Fruit fly (Drosophila melanogaster) whole organism, prepupa: ENCODE results near the gene MME1.

Source experiments
- Blimp-1 ChIP-seq: fragments of 200-800 bp; sonication (Bioruptor generic); optimal IDR thresholded peaks from 3 replicates; lab custom pipeline; 2017; ENCODE audit warnings: missing biosample characterization, missing genetic modification characterization, mild to moderate bottlenecking, moderate library complexity, missing genetic modification reagents
- CG10631 ChIP-seq: fragments of 200-800 bp; sonication (Bioruptor generic); optimal IDR thresholded peaks from 2 replicates; lab custom pipeline; 2016; ENCODE audit warnings: missing biosample characterization, missing genetic modification characterization
- CG10669 ChIP-seq: fragments of 200-800 bp; sonication (Bioruptor generic); optimal IDR thresholded peaks from 3 replicates; lab custom pipeline; 2018; ENCODE audit warnings: missing biosample characterization, mild to moderate bottlenecking, missing genetic modification characterization, moderate library complexity
- CG11294 ChIP-seq: fragments of 200-800 bp; sonication (Bioruptor generic); IDR thresholded peaks from 2 replicates; pipeline ENCODE4 v1.3.6; 2022; ENCODE audit warnings: missing biosample characterization, missing genetic modification characterization
- CG11762 ChIP-seq: fragments of 200-800 bp; sonication (Bioruptor generic); optimal IDR thresholded peaks from 3 replicates; lab custom pipeline; 2016; ENCODE audit warnings: missing biosample characterization, missing genetic modification characterization; ENCODE audit not compliant: insufficient read depth
- CG11902 ChIP-seq: fragments of 200-800 bp; sonication (Bioruptor generic); optimal IDR thresholded peaks from 3 replicates; lab custom pipeline; 2016; ENCODE audit warnings: missing biosample characterization, missing genetic modification characterization
- CG15336 ChIP-seq: fragments of 200-800 bp; sonication (Bioruptor generic); IDR thresholded peaks from 2 replicates; pipeline ENCODE4 v1.3.6; 2022; ENCODE audit warnings: missing biosample characterization, missing genetic modification characterization
- CG1621 ChIP-seq: fragments of 200-800 bp; sonication (Bioruptor generic); optimal IDR thresholded peaks from 3 replicates; lab custom pipeline; 2018; ENCODE audit warnings: missing biosample characterization, mild to moderate bottlenecking, missing genetic modification characterization
- CG16779 ChIP-seq: fragments of 200-800 bp; sonication (Bioruptor generic); optimal IDR thresholded peaks from 3 replicates; lab custom pipeline; 2017; ENCODE audit warnings: missing biosample characterization, mild to moderate bottlenecking, missing genetic modification characterization
- CG3032 ChIP-seq: fragments of 200-800 bp; optimal IDR thresholded peaks from 2 replicates; lab custom pipeline; 2019; ENCODE audit warnings: missing biosample characterization, mild to moderate bottlenecking, missing genetic modification characterization, moderate library complexity
- CG32006 ChIP-seq: fragments of 200-800 bp; sonication (Bioruptor generic); optimal IDR thresholded peaks from 3 replicates; lab custom pipeline; 2017; ENCODE audit warnings: missing biosample characterization, mild to moderate bottlenecking, missing genetic modification characterization
- CG34406 ChIP-seq: fragments of 200-800 bp; sonication (Bioruptor generic); optimal IDR thresholded peaks from 3 replicates; lab custom pipeline; 2016; ENCODE audit warnings: missing biosample characterization, missing genetic modification characterization
- CG3919 ChIP-seq: fragments of 200-800 bp; sonication (Bioruptor generic); optimal IDR thresholded peaks from 3 replicates; lab custom pipeline; 2016; ENCODE audit warnings: missing biosample characterization, missing genetic modification characterization
- CG4318 ChIP-seq: fragments of 200-800 bp; sonication (Bioruptor generic); optimal IDR thresholded peaks from 3 replicates; lab custom pipeline; 2017; ENCODE audit warnings: missing biosample characterization, mild to moderate bottlenecking, missing genetic modification characterization
- CG6163 ChIP-seq: fragments of 200-800 bp; sonication (Bioruptor generic); IDR thresholded peaks from 3 replicates; pipeline ENCODE4 v1.3.6; 2022; ENCODE audit warnings: missing biosample characterization, missing genetic modification characterization
- CG6792 ChIP-seq: fragments of 200-800 bp; sonication (Bioruptor generic); optimal IDR thresholded peaks from 3 replicates; lab custom pipeline; 2016; ENCODE audit warnings: missing biosample characterization, missing genetic modification characterization
- CG6808 ChIP-seq: fragments of 200-800 bp; sonication (Bioruptor generic); optimal IDR thresholded peaks from 3 replicates; lab custom pipeline; 2017; ENCODE audit warnings: missing biosample characterization, missing genetic modification characterization, mild to moderate bottlenecking, moderate library complexity, missing genetic modification reagents
- CG6854 ChIP-seq: fragments of 200-800 bp; sonication (Bioruptor generic); optimal IDR thresholded peaks from 2 replicates; lab custom pipeline; 2017; ENCODE audit warnings: missing biosample characterization, mild to moderate bottlenecking, missing genetic modification characterization
- CG8119 ChIP-seq: fragments of 200-800 bp; sonication (Bioruptor generic); IDR thresholded peaks from 3 replicates; pipeline ENCODE4 v1.3.6; 2022; ENCODE audit warnings: missing biosample characterization, missing genetic modification characterization
- CG8319 ChIP-seq: fragments of 200-800 bp; sonication (Bioruptor generic); optimal IDR thresholded peaks from 3 replicates; lab custom pipeline; 2016; ENCODE audit warnings: missing biosample characterization, missing genetic modification characterization
- CG8632 ChIP-seq: fragments of 200-800 bp; sonication (Bioruptor generic); optimal IDR thresholded peaks from 3 replicates; lab custom pipeline; 2016; ENCODE audit warnings: missing biosample characterization, missing genetic modification characterization
- CG9139 ChIP-seq: fragments of 200-800 bp; sonication (Bioruptor generic); optimal IDR thresholded peaks from 3 replicates; lab custom pipeline; 2017; ENCODE audit warnings: missing biosample characterization, mild to moderate bottlenecking, missing genetic modification characterization
- Eip75B ChIP-seq: fragments of 200-800 bp; sonication (Bioruptor generic); optimal IDR thresholded peaks from 3 replicates; lab custom pipeline; 2016; ENCODE audit warnings: missing biosample characterization, missing genetic modification characterization
- Eip78C ChIP-seq: fragments of 200-800 bp; sonication (Bioruptor generic); peaks from one replicate; lab custom pipeline; 2016; ENCODE audit warnings: missing biosample characterization, missing genetic modification characterization
- Eip93F ChIP-seq: fragments of 200-800 bp; sonication (Bioruptor generic); optimal IDR thresholded peaks from 2 replicates; lab custom pipeline; 2016; ENCODE audit warnings: missing biosample characterization, mild to moderate bottlenecking, missing genetic modification characterization
- Ets21C ChIP-seq: fragments of 200-800 bp; sonication (Bioruptor generic); optimal IDR thresholded peaks from 3 replicates; lab custom pipeline; 2016; ENCODE audit warnings: missing biosample characterization, missing genetic modification characterization
- Ets96B ChIP-seq: fragments of 200-800 bp; optimal IDR thresholded peaks from 2 replicates; lab custom pipeline; 2019; ENCODE audit warnings: missing biosample characterization, mild to moderate bottlenecking, missing genetic modification characterization, moderate library complexity
- Gug ChIP-seq: fragments of 200-800 bp; sonication (Bioruptor generic); IDR thresholded peaks from 2 replicates; pipeline ENCODE4 v1.3.6; 2022; ENCODE audit warnings: missing biosample characterization, missing genetic modification characterization
- Hr38 ChIP-seq: sonication (Bioruptor generic); optimal IDR thresholded peaks from 2 replicates; lab custom pipeline; 2016; ENCODE audit warnings: missing biosample characterization, missing genetic modification characterization
- Hr39 ChIP-seq: fragments of 200-800 bp; sonication (Bioruptor generic); optimal IDR thresholded peaks from 2 replicates; lab custom pipeline; 2016; ENCODE audit warnings: missing biosample characterization, missing genetic modification characterization
- Lpt ChIP-seq: fragments of 200-800 bp; sonication (Bioruptor generic); optimal IDR thresholded peaks from 3 replicates; lab custom pipeline; 2016; ENCODE audit warnings: missing biosample characterization, missing genetic modification characterization
- OdsH ChIP-seq: fragments of 200-800 bp; sonication (Bioruptor generic); optimal IDR thresholded peaks from 3 replicates; lab custom pipeline; 2016; ENCODE audit warnings: missing biosample characterization, missing genetic modification characterization
- Sox102F ChIP-seq: fragments of 200-800 bp; sonication (Bioruptor generic); optimal IDR thresholded peaks from 2 replicates; lab custom pipeline; 2016; ENCODE audit warnings: missing biosample characterization, mild to moderate bottlenecking, missing genetic modification characterization
- Sox14 ChIP-seq: fragments of 200-800 bp; sonication (Bioruptor generic); optimal IDR thresholded peaks from 3 replicates; lab custom pipeline; 2016; ENCODE audit warnings: missing biosample characterization, missing genetic modification characterization
- Sox15 ChIP-seq: fragments of 200-800 bp; sonication (Bioruptor generic); optimal IDR thresholded peaks from 3 replicates; lab custom pipeline; 2016; ENCODE audit warnings: missing biosample characterization, missing genetic modification characterization
- achi ChIP-seq: fragments of 200-800 bp; sonication (Bioruptor generic); optimal IDR thresholded peaks from 3 replicates; lab custom pipeline; 2016; ENCODE audit warnings: missing biosample characterization, missing genetic modification characterization
- acj6 ChIP-seq: fragments of 200-800 bp; sonication (Bioruptor generic); optimal IDR thresholded peaks from 3 replicates; lab custom pipeline; 2016; ENCODE audit warnings: missing biosample characterization, missing genetic modification characterization
- cyc ChIP-seq: fragments of 200-800 bp; sonication (Bioruptor generic); optimal IDR thresholded peaks from 3 replicates; lab custom pipeline; 2016; ENCODE audit warnings: missing biosample characterization, missing genetic modification characterization
- dac ChIP-seq: fragments of 200-800 bp; sonication (Bioruptor generic); optimal IDR thresholded peaks from 2 replicates; lab custom pipeline; 2017; ENCODE audit warnings: missing biosample characterization, mild to moderate bottlenecking, missing genetic modification characterization
- dsx ChIP-seq: fragments of 200-800 bp; optimal IDR thresholded peaks from 3 replicates; lab custom pipeline; 2019; ENCODE audit warnings: missing biosample characterization, mild to moderate bottlenecking, missing genetic modification characterization, moderate library complexity; ENCODE audit not compliant: poor library complexity, severe bottlenecking
- eg ChIP-seq: fragments of 200-800 bp; sonication (Bioruptor generic); IDR thresholded peaks from 3 replicates; pipeline ENCODE4 v1.3.6; 2022; ENCODE audit warnings: missing biosample characterization, missing genetic modification characterization
- esn ChIP-seq: fragments of 200-800 bp; sonication (Bioruptor generic); optimal IDR thresholded peaks from 2 replicates; lab custom pipeline; 2016; ENCODE audit warnings: missing biosample characterization, mild to moderate bottlenecking, missing genetic modification characterization, moderate library complexity
- fd85E ChIP-seq: fragments of 200-800 bp; sonication (Bioruptor generic); optimal IDR thresholded peaks from 3 replicates; lab custom pipeline; 2016; ENCODE audit warnings: missing biosample characterization, missing genetic modification characterization
- fkh ChIP-seq: fragments of 200-800 bp; sonication (Bioruptor generic); optimal IDR thresholded peaks from 3 replicates; lab custom pipeline; 2017; ENCODE audit warnings: missing biosample characterization, mild to moderate bottlenecking, missing genetic modification characterization, moderate library complexity
- lz ChIP-seq: fragments of 200-800 bp; sonication (Bioruptor generic); optimal IDR thresholded peaks from 3 replicates; lab custom pipeline; 2016; ENCODE audit warnings: missing biosample characterization, missing genetic modification characterization
- net ChIP-seq: fragments of 200-800 bp; sonication (Bioruptor generic); optimal IDR thresholded peaks from 3 replicates; lab custom pipeline; 2016; ENCODE audit warnings: missing biosample characterization, missing genetic modification characterization
- pdm3 ChIP-seq: fragments of 200-800 bp; sonication (Bioruptor generic); optimal IDR thresholded peaks from 3 replicates; lab custom pipeline; 2016; ENCODE audit warnings: missing biosample characterization, missing genetic modification characterization
- spab ChIP-seq: fragments of 200-800 bp; sonication (Bioruptor generic); optimal IDR thresholded peaks from 2 replicates; lab custom pipeline; 2017; ENCODE audit warnings: missing biosample characterization, mild to moderate bottlenecking, missing genetic modification characterization, missing genetic modification reagents
- svp ChIP-seq: fragments of 200-800 bp; sonication (Bioruptor generic); peaks from one replicate; lab custom pipeline; 2016; ENCODE audit warnings: missing biosample characterization, missing genetic modification characterization

MME1 gene

DNA sequence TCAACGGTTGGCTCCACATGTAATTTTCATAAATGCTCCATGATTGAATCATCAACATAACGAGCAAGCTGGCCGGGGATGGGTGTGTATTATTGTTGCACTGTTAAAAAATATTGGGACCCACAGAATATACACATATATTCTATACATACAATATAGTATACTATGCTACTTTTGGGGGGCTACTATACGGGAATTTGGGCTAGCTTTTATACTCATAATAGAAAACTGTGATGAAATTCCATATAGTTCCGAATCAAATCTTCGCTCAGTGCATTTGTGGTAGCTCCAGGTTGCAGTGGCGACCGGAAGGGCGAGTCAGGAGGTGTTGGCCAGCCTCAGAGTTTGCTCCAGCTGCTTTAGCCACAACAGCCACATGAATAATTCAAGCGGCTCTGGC is 44.5 kb downstream of the MME1 start (continued):
- TF ChIP-seq esn (no peak), dac (GFP tag; lab: Kevin White, UChicago) (no peak), Sox102F (GFP tag; lab: Kevin White, UChicago) (peak; percentile 26), CG3032 (peak; percentile 67), CG9139 (GFP tag; lab: Kevin White, UChicago) (peak; percentile 27), Hr39 (GFP tag; lab: Kevin White, UChicago) (no peak), eg (no peak), CG6854 (GFP tag; lab: Kevin White, UChicago) (no peak), CG8119 (GFP tag; lab: Robert Waterston, UW) (peak; percentile 50; the same call in 1 of the 3 replicates), CG32006 (GFP tag; lab: Kevin White, UChicago) (no peak), svp (GFP tag; lab: Kevin White, UChicago) (peak; percentile 73), CG6163 (GFP tag; lab: Robert Waterston, UW) (peak; percentile 83), net (no peak), Blimp-1 (GFP tag; lab: Kevin White, UChicago) (no peak)
- TF ChIP-seq, all 60 proteins: peak for 42

DNA sequence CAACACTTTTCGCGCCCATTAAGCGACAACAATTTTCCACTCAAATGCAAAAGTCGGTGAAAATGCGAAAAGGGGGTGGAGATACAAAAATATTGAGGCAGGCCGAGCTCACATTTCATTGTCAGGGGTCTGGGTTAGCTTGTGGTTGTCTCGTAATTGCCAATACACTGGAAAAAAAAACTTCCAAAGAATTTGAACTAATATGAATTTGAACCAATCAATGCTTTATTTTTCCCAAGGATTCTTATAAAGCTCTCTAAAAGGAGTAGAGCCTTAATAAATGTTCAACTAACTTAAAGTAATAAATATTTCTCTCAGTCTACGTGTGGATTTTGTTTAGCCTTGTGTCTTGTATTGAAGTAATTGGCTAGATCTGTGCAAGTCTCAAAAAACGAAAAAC is 45.7 kb downstream of the MME1 start:
- peak; percentile 59 for TF ChIP-seq Gug (GFP tag; lab: Robert Waterston, UW)
- no peak for TF ChIP-seq lz
- TF ChIP-seq CG6792 (GFP tag; lab: Kevin White, UChicago) = peak; percentile 10
- TF ChIP-seq CG6808 (GFP tag; lab: Kevin White, UChicago) = no peak
- peak; percentile 9 for TF ChIP-seq dsx
- no peak for TF ChIP-seq esn
- TF ChIP-seq CG8319 = no peak
- TF ChIP-seq Ets96B (tag; lab: Kevin White, UChicago) = peak; percentile 36
- TF ChIP-seq spab (GFP tag; lab: Kevin White, UChicago) = peak; percentile 14
- TF ChIP-seq CG11902 (GFP tag; lab: Kevin White, UChicago) = no peak
- no peak for TF ChIP-seq CG9139 (GFP tag; lab: Kevin White, UChicago)
- TF ChIP-seq CG15336 (GFP tag; lab: Robert Waterston, UW) = peak; percentile 77
- TF ChIP-seq CG34406 (GFP tag; lab: Kevin White, UChicago) = no peak
- no peak for TF ChIP-seq Blimp-1 (GFP tag; lab: Kevin White, UChicago)
- peak; percentile 52 for TF ChIP-seq CG3919
- TF ChIP-seq CG10631 = peak; percentile 21
- TF ChIP-seq CG10669 (GFP tag; lab: Kevin White, UChicago) = peak; percentile 32
- TF ChIP-seq CG8119 (GFP tag; lab: Robert Waterston, UW) = peak; percentile 75
- no peak for TF ChIP-seq cyc (GFP tag; lab: Kevin White, UChicago)
- TF ChIP-seq CG8632 = peak; percentile 1
- TF ChIP-seq Eip75B = peak; percentile 15
- no peak for TF ChIP-seq CG16779 (tag; lab: Kevin White, UChicago)
- peak; percentile 45 for TF ChIP-seq acj6
- TF ChIP-seq Eip78C (GFP tag; lab: Kevin White, UChicago) = peak; percentile 85
- TF ChIP-seq CG6163 (GFP tag; lab: Robert Waterston, UW) = peak; percentile 77; the same call in 2 of the 3 replicates
- peak; percentile 26 for TF ChIP-seq net
- no peak for TF ChIP-seq Sox102F (GFP tag; lab: Kevin White, UChicago)
- TF ChIP-seq CG3032 = peak; percentile 13
- peak; percentile 21 for TF ChIP-seq CG11762
- TF ChIP-seq fd85E (GFP tag; lab: Kevin White, UChicago) = no peak
- no peak for TF ChIP-seq svp (GFP tag; lab: Kevin White, UChicago)
- TF ChIP-seq dac (GFP tag; lab: Kevin White, UChicago) = peak; percentile 48
- TF ChIP-seq OdsH = peak; percentile 56
- peak; percentile 43 for TF ChIP-seq CG4318 (GFP tag; lab: Kevin White, UChicago)
- peak; percentile 58 for TF ChIP-seq CG11294 (GFP tag; lab: Robert Waterston, UW)
- peak; percentile 57 for TF ChIP-seq pdm3 (GFP tag; lab: Kevin White, UChicago)
- peak; percentile 52 for TF ChIP-seq Lpt
- no peak for TF ChIP-seq Ets21C (GFP tag; lab: Kevin White, UChicago)
- peak; percentile 44 for TF ChIP-seq achi
- TF ChIP-seq Eip93F (GFP tag; lab: Kevin White, UChicago) = no peak
- TF ChIP-seq CG1621 (tag; lab: Kevin White, UChicago) = no peak
- TF ChIP-seq Sox14 (GFP tag; lab: Kevin White, UChicago) = peak; percentile 22
- no peak for TF ChIP-seq Hr38 (GFP tag; lab: Kevin White, UChicago)
- TF ChIP-seq Sox15 = no peak
- TF ChIP-seq Hr39 (GFP tag; lab: Kevin White, UChicago) = peak; percentile 8
- no peak for TF ChIP-seq fkh (GFP tag; lab: Kevin White, UChicago)
